Fruit fly (Drosophila melanogaster): ENCODE data around the gene Gas41.

DNA sequence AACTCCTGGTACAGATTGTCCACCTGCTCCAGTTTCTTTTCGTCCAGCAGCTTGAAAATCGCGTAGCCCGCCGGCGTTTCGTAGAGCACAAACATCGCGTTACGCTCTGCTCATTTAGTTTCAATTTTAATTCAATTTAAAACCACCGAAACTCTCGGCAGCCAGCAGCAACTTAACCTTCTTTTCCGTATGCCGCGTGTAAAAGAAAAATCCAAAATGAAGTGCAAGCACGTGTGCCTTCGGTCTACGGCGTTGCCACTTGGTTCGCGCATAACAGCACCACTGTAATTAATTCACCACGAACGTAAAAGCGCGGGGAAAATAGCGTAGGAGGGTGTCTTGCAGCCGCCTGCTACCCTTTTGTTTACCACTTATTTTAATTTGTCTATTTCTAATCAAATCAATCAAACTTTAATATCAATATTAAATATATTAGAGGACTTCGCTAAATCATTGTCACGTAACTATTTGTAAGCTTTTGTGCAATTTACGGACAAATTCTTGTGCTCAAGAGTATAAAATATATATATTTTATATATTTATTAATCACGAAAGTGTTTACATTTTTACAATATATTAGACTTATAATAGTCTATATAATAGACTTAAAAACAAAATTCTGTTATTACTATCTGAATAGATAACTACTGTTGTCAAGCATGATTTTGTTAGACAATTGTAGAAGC, 31.3 kb downstream of the Gas41 start, which contains the start of gene nop5:
- TF ChIP-seq cnc (optimal IDR thresholded peaks at IDR 0.05) (no peak), Clk (GFP tag; optimal IDR thresholded peaks at IDR 0.05) (peak; percentile 6), CG5204 (GFP tag; optimal IDR thresholded peaks at IDR 0.05) (no peak), CG7101 (tag; optimal IDR thresholded peaks at IDR 0.05) (peak; percentile 66), Mnt (GFP tag; optimal IDR thresholded peaks at IDR 0.05) (peak; percentile 99), tj (GFP tag; optimal IDR thresholded peaks at IDR 0.05) (peak; percentile 56)
